Worm (Caenorhabditis elegans) whole organism, young adult: Measurements from ENCODE around the gene set-1.

Experiments used
- B0336.3 ChIP-seq: fragments of 200-800 bp; sonication (Bioruptor generic); IDR thresholded peaks from 2 replicates; pipeline ENCODE4 v1.3.6; 2022; ENCODE audit warnings: missing genetic modification characterization, missing compliant biosample characterization
- C17E4.6 ChIP-seq: fragments of 200-800 bp; sonication (Bioruptor generic); IDR thresholded peaks from 2 replicates; pipeline ENCODE4 v1.3.6; 2022; ENCODE audit warnings: missing genetic modification reagents, missing genetic modification characterization, missing compliant biosample characterization
- F33H1.4 ChIP-seq: fragments of 200-800 bp; sonication (Bioruptor generic); IDR thresholded peaks from 2 replicates; pipeline ENCODE4 v1.3.6; 2022; ENCODE audit warnings: missing genetic modification reagents, missing genetic modification characterization, missing compliant biosample characterization
- F37B4.10 ChIP-seq: fragments of 200-800 bp; sonication (Bioruptor generic); IDR thresholded peaks from 2 replicates; pipeline ENCODE4 v1.3.6; 2022; ENCODE audit warnings: missing genetic modification characterization, missing compliant biosample characterization
- F55B11.4 ChIP-seq: sonication (generic microtip); optimal IDR thresholded peaks from 2 replicates; lab custom pipeline; 2016; ENCODE audit warnings: missing compliant biosample characterization, missing genetic modification characterization, borderline replicate concordance; ENCODE audit not compliant: insufficient read depth
- T07F8.4 ChIP-seq: sonication (generic microtip); optimal IDR thresholded peaks from 2 replicates; lab custom pipeline; 2016; ENCODE audit warnings: mild to moderate bottlenecking, missing genetic modification characterization, moderate library complexity, missing compliant biosample characterization
- Y79H2A.3 ChIP-seq: fragments of 200-800 bp; sonication (Bioruptor generic); conservative IDR thresholded peaks from 2 replicates; pipeline ENCODE4 v1.3.6; 2022; ENCODE audit warnings: missing genetic modification reagents, missing genetic modification characterization, missing compliant biosample characterization
- ZK185.1 ChIP-seq: sonication (generic microtip); optimal IDR thresholded peaks from 2 replicates; lab custom pipeline; 2016; ENCODE audit warnings: mild to moderate bottlenecking, missing genetic modification characterization, missing compliant biosample characterization; ENCODE audit not compliant: poor library complexity, severe bottlenecking
- ama-1 ChIP-seq, 3 experiments: fragments of 150-350 bp in 1 of 3; sonication (generic microtip) in 2 of 3; optimal IDR thresholded peaks; 2 replicates each; lab custom pipeline; 2014 to 2018; ENCODE audit warnings: missing biosample characterization in 2 of 3, missing genetic modification characterization in 2 of 3, missing genetic modification reagents in 2 of 3
- aptf-2 ChIP-seq: fragments of 200-800 bp; sonication (Bioruptor generic); conservative IDR thresholded peaks from 2 replicates; pipeline ENCODE4 v1.3.6; 2022; ENCODE audit warnings: missing genetic modification reagents, missing genetic modification characterization, missing compliant biosample characterization
- atf-7 ChIP-seq: sonication (generic microtip); optimal IDR thresholded peaks from 2 replicates; lab custom pipeline; 2017; ENCODE audit warnings: mild to moderate bottlenecking, missing genetic modification characterization, missing compliant biosample characterization
- athp-1 ChIP-seq: sonication (generic microtip); optimal IDR thresholded peaks from 2 replicates; lab custom pipeline; 2017; ENCODE audit warnings: mild to moderate bottlenecking, missing genetic modification characterization, missing compliant biosample characterization
- attf-5 ChIP-seq: fragments of 200-800 bp; sonication (Bioruptor generic); optimal IDR thresholded peaks from 2 replicates; lab custom pipeline; 2018; ENCODE audit warnings: mild to moderate bottlenecking, missing genetic modification characterization, missing compliant biosample characterization
- ceh-100 ChIP-seq: fragments of 200-800 bp; sonication (Bioruptor generic); IDR thresholded peaks from 2 replicates; pipeline ENCODE4 v1.3.6; 2022; ENCODE audit warnings: missing genetic modification reagents, missing genetic modification characterization, missing compliant biosample characterization
- ceh-58 ChIP-seq: fragments of 200-800 bp; sonication (Bioruptor generic); IDR thresholded peaks from 2 replicates; pipeline ENCODE4 v1.3.6; 2022; ENCODE audit warnings: missing genetic modification characterization, missing compliant biosample characterization
- ceh-79 ChIP-seq: sonication (generic microtip); optimal IDR thresholded peaks from 2 replicates; lab custom pipeline; 2017; ENCODE audit warnings: mild to moderate bottlenecking, missing genetic modification characterization, missing compliant biosample characterization
- chd-7 ChIP-seq: sonication (generic microtip); optimal IDR thresholded peaks from 2 replicates; lab custom pipeline; 2016; ENCODE audit warnings: mild to moderate bottlenecking, missing genetic modification characterization, moderate library complexity, missing compliant biosample characterization
- ets-4 ChIP-seq: fragments of 200-800 bp; sonication (Bioruptor generic); optimal IDR thresholded peaks from 2 replicates; lab custom pipeline; 2018; ENCODE audit warnings: mild to moderate bottlenecking, missing genetic modification characterization, missing compliant biosample characterization
- him-1 ChIP-seq: sonication (generic microtip); optimal IDR thresholded peaks from 2 replicates; lab custom pipeline; 2016; ENCODE audit warnings: missing genotype, missing genetic modification reagents, missing genetic modification characterization, missing compliant biosample characterization
- lag-1 ChIP-seq: fragments of 200-800 bp; sonication (Bioruptor generic); IDR thresholded peaks from 2 replicates; pipeline ENCODE4 v1.3.6; 2022; ENCODE audit warnings: missing genetic modification reagents, missing genetic modification characterization, missing compliant biosample characterization
- let-526 ChIP-seq: fragments of 200-800 bp; sonication (Bioruptor generic); IDR thresholded peaks from 2 replicates; pipeline ENCODE4 v1.3.6; 2022; ENCODE audit warnings: missing genetic modification reagents, missing genetic modification characterization, missing compliant biosample characterization
- lin-26 ChIP-seq: fragments of 200-800 bp; sonication (Bioruptor generic); IDR thresholded peaks from 2 replicates; pipeline ENCODE4 v1.3.6; 2022; ENCODE audit warnings: missing genetic modification reagents, missing genetic modification characterization, missing compliant biosample characterization
- lin-35 ChIP-seq, 3 experiments: fragments of 150-350 bp in 2 of 3; sonication (generic microtip) in 1 of 3; optimal IDR thresholded peaks; 2 replicates each; lab custom pipeline; 2014 to 2018; ENCODE audit warnings: missing biosample characterization in 3 of 3, missing genetic modification characterization in 3 of 3, missing genetic modification reagents in 3 of 3
- lin-40 ChIP-seq: sonication (generic microtip); optimal IDR thresholded peaks from 2 replicates; lab custom pipeline; 2016; ENCODE audit warnings: missing genetic modification characterization, mild to moderate bottlenecking, missing compliant biosample characterization, missing genotype, missing genetic modification reagents
- lin-54 ChIP-seq: fragments of 200-800 bp; sonication (Bioruptor generic); optimal IDR thresholded peaks from 2 replicates; lab custom pipeline; 2018; ENCODE audit warnings: mild to moderate bottlenecking, missing genetic modification characterization, missing compliant biosample characterization
- lir-1 ChIP-seq: fragments of 200-800 bp; sonication (Bioruptor generic); conservative IDR thresholded peaks from 2 replicates; pipeline ENCODE4 v1.3.6; 2022; ENCODE audit warnings: missing genetic modification reagents, missing genetic modification characterization, missing compliant biosample characterization
- lsl-1 ChIP-seq: fragments of 200-800 bp; sonication (Bioruptor generic); optimal IDR thresholded peaks from 2 replicates; lab custom pipeline; 2018; ENCODE audit warnings: mild to moderate bottlenecking, missing genetic modification characterization, moderate library complexity, missing compliant biosample characterization
- madf-6 ChIP-seq: fragments of 200-800 bp; sonication (Bioruptor generic); IDR thresholded peaks from 2 replicates; pipeline ENCODE4 v1.3.6; 2022; ENCODE audit warnings: missing genetic modification reagents, missing genetic modification characterization, missing compliant biosample characterization
- madf-8 ChIP-seq: fragments of 200-800 bp; sonication (Bioruptor generic); conservative IDR thresholded peaks from 2 replicates; pipeline ENCODE4 v1.3.6; 2022; ENCODE audit warnings: missing genetic modification reagents, missing genetic modification characterization, missing compliant biosample characterization
- nhr-120 ChIP-seq: fragments of 200-800 bp; sonication (Bioruptor generic); IDR thresholded peaks from 2 replicates; pipeline ENCODE4 v1.3.6; 2022; ENCODE audit warnings: missing genetic modification characterization, missing compliant biosample characterization
- nhr-90 ChIP-seq: sonication (generic microtip); optimal IDR thresholded peaks from 2 replicates; lab custom pipeline; 2016; ENCODE audit warnings: missing genotype, mild to moderate bottlenecking, missing genetic modification characterization, missing compliant biosample characterization
- rpc-1 ChIP-seq, 2 experiments: fragments of 150-350 bp in 1 of 2; sonication (generic microtip) in 1 of 2; optimal IDR thresholded peaks; 2 replicates each; lab custom pipeline; 2014 to 2018; ENCODE audit warnings: missing biosample characterization in 1 of 2, missing genetic modification characterization in 1 of 2, missing genetic modification reagents in 1 of 2, missing genotype in 1 of 2
- sdz-38 ChIP-seq: sonication (generic microtip); optimal IDR thresholded peaks from 2 replicates; lab custom pipeline; 2016; ENCODE audit warnings: missing genotype, missing genetic modification characterization, missing compliant biosample characterization
- snpc-1.1 ChIP-seq: sonication (generic microtip); optimal IDR thresholded peaks from 2 replicates; lab custom pipeline; 2017; ENCODE audit warnings: missing genetic modification characterization, mild to moderate bottlenecking, missing compliant biosample characterization, antibody characterized with exemption, moderate library complexity, missing genotype, missing genetic modification reagents; ENCODE audit not compliant: insufficient read depth
- snpc-1.3 ChIP-seq: sonication (generic microtip); optimal IDR thresholded peaks from 2 replicates; lab custom pipeline; 2017; ENCODE audit warnings: missing genetic modification characterization, mild to moderate bottlenecking, missing compliant biosample characterization, antibody characterized with exemption, moderate library complexity, missing genotype, missing genetic modification reagents; ENCODE audit not compliant: insufficient read depth
- tbp1 ChIP-seq: fragments of 200-800 bp; sonication (Bioruptor generic); optimal IDR thresholded peaks from 2 replicates; lab custom pipeline; 2018; ENCODE audit warnings: mild to moderate bottlenecking, missing genetic modification characterization, missing compliant biosample characterization
- tlf-1 ChIP-seq: fragments of 200-800 bp; sonication (Bioruptor generic); optimal IDR thresholded peaks from 2 replicates; lab custom pipeline; 2018; ENCODE audit warnings: mild to moderate bottlenecking, missing genetic modification characterization, missing compliant biosample characterization
- unc-62 ChIP-seq: fragments of 150-350 bp; optimal IDR thresholded peaks from 2 replicates; lab custom pipeline; 2014; ENCODE audit warnings: missing biosample characterization, missing genetic modification reagents, missing genetic modification characterization
- zfh-2 ChIP-seq: fragments of 200-800 bp; sonication (Bioruptor generic); conservative IDR thresholded peaks from 2 replicates; pipeline ENCODE4 v1.3.6; 2022; ENCODE audit warnings: missing genetic modification reagents, missing genetic modification characterization, missing compliant biosample characterization
- ztf-18 ChIP-seq: sonication (generic microtip); optimal IDR thresholded peaks from 2 replicates; lab custom pipeline; 2016; ENCODE audit warnings: missing genotype, mild to moderate bottlenecking, missing genetic modification characterization, missing compliant biosample characterization
- ztf-28 ChIP-seq: fragments of 200-800 bp; sonication (Bioruptor generic); IDR thresholded peaks from 2 replicates; pipeline ENCODE4 v1.3.6; 2022; ENCODE audit warnings: missing genetic modification reagents, missing genetic modification characterization, missing compliant biosample characterization
- ztf-6 ChIP-seq: fragments of 200-800 bp; sonication (Bioruptor generic); IDR thresholded peaks from 2 replicates; pipeline ENCODE4 v1.3.6; 2022; ENCODE audit warnings: missing genetic modification reagents, missing genetic modification characterization, missing compliant biosample characterization

set-1 gene

ce11 chrIII:6420995-6421404, 31.2 kb downstream of the set-1 start (continued):
- TF ChIP-seq ets-4 (GFP tag; lab: Kevin White, UChicago), result peak; percentile 74
- peak in 1 of 3 experiments; percentile 23 for TF ChIP-seq lin-35 (GFP tag; optimal IDR thresholded peaks at IDR 0.05; lab: Kevin White, UChicago)
- TF ChIP-seq F37B4.10, result no peak
- TF ChIP-seq ZK185.1, result peak; percentile 69
- TF ChIP-seq aptf-2 (GFP tag; lab: Robert Waterston, UW), result no peak
- peak; percentile 38 for TF ChIP-seq ztf-18 (tag; lab: Kevin White, UChicago)
- TF ChIP-seq lag-1 (GFP tag; lab: Robert Waterston, UW), result no peak
- TF ChIP-seq ceh-100, result peak; percentile 51
- TF ChIP-seq ceh-79, result no peak
- no peak for TF ChIP-seq nhr-90 (tag; lab: Kevin White, UChicago)
- no peak for TF ChIP-seq him-1 (tag; lab: Kevin White, UChicago)
- TF ChIP-seq sdz-38 (tag; lab: Kevin White, UChicago), result no peak
- TF ChIP-seq F33H1.4 (GFP tag; lab: Robert Waterston, UW), result no peak
- no peak for TF ChIP-seq ztf-6
- TF ChIP-seq B0336.3 (GFP tag; lab: Robert Waterston, UW), result peak; percentile 88
- TF ChIP-seq tbp1, result peak; percentile 63
- no peak for TF ChIP-seq ztf-28 (GFP tag; lab: Robert Waterston, UW)
- peak; percentile 5 for TF ChIP-seq T07F8.4 (tag; lab: Kevin White, UChicago)
- no peak for TF ChIP-seq lsl-1 (GFP tag; lab: Kevin White, UChicago)
- TF ChIP-seq atf-7 (tag; lab: Kevin White, UChicago), result peak; percentile 85
- peak; percentile 84 for TF ChIP-seq tlf-1 (GFP tag; lab: Kevin White, UChicago)
- TF ChIP-seq zfh-2 (GFP tag; lab: Robert Waterston, UW), result peak; percentile 97
- no peak for TF ChIP-seq F55B11.4
- TF ChIP-seq Y79H2A.3 (GFP tag; lab: Robert Waterston, UW), result no peak
- TF ChIP-seq snpc-1.1 (tag; lab: Kevin White, UChicago), result no peak
- TF ChIP-seq chd-7 (tag; lab: Kevin White, UChicago), result peak; percentile 86
- peak; percentile 78 for TF ChIP-seq let-526 (GFP tag; lab: Robert Waterston, UW)
- TF ChIP-seq lin-54 (GFP tag; lab: Kevin White, UChicago), result peak; percentile 71
- TF ChIP-seq snpc-1.3 (tag; lab: Kevin White, UChicago), result no peak
- peak; percentile 50; the same call in 1 of the 2 replicates for TF ChIP-seq madf-6 (GFP tag; lab: Robert Waterston, UW)
- TF ChIP-seq ama-1 (optimal IDR thresholded peaks at IDR 0.05; lab: Kevin White, UChicago), result no peak
- no peak for TF ChIP-seq ama-1 (GFP tag; optimal IDR thresholded peaks at IDR 0.05; lab: Kevin White, UChicago)
- TF ChIP-seq lin-26 (GFP tag; lab: Robert Waterston, UW), result peak; percentile 66
- TF ChIP-seq rpc-1 (optimal IDR thresholded peaks at IDR 0.05; lab: Kevin White, UChicago), result no peak
- no peak for TF ChIP-seq rpc-1 (tag; optimal IDR thresholded peaks at IDR 0.05; lab: Kevin White, UChicago)
- TF ChIP-seq madf-8, result no peak
- TF ChIP-seq C17E4.6, result no peak
- no peak for TF ChIP-seq lir-1
- TF ChIP-seq nhr-120 (GFP tag; lab: Robert Waterston, UW), result no peak
- no peak for TF ChIP-seq athp-1 (tag; lab: Kevin White, UChicago)
- TF ChIP-seq lin-40, result peak; percentile 90
- peak; percentile 64 for TF ChIP-seq attf-5
- TF ChIP-seq ceh-58 (GFP tag; lab: Robert Waterston, UW), result no peak
- no peak for TF ChIP-seq unc-62
- TF ChIP-seq, all 124 proteins: peak for 47
